Worm (Caenorhabditis elegans): ENCODE results near the gene fis-1.
A peak's percentile ranks its signal among the peaks of the same experiment; 100 is the strongest.

- TF ChIP-seq R02D3.7 (tag; optimal IDR thresholded peaks at IDR 0.05) (no peak), pha-4 (tag; optimal IDR thresholded peaks at IDR 0.05) (peak; percentile 77), ama-1 (optimal IDR thresholded peaks at IDR 0.05) (no peak), nhr-77 (tag; optimal IDR thresholded peaks at IDR 0.05) (no peak), zag-1 (tag; optimal IDR thresholded peaks at IDR 0.05) (no peak), fos-1 (tag; optimal IDR thresholded peaks at IDR 0.05) (no peak), ztf-11 (tag; optimal IDR thresholded peaks at IDR 0.05) (no peak), nhr-237 (tag; optimal IDR thresholded peaks at IDR 0.05) (no peak), tbx-2 (tag; optimal IDR thresholded peaks at IDR 0.05) (no peak), nhr-28 (tag; optimal IDR thresholded peaks at IDR 0.05) (no peak), lin-15B (tag; optimal IDR thresholded peaks at IDR 0.05) (peak; percentile 77), mdl-1 (tag; optimal IDR thresholded peaks at IDR 0.05) (no peak), elt-1 (tag; optimal IDR thresholded peaks at IDR 0.05) (no peak), ceh-82 (tag; optimal IDR thresholded peaks at IDR 0.05) (no peak)
Observed at ce11 chrII:6782738-6783163, 27.8 kb downstream of the fis-1 start.
